Fruit fly (Drosophila melanogaster): ENCODE results near the gene Wnk.

DNA sequence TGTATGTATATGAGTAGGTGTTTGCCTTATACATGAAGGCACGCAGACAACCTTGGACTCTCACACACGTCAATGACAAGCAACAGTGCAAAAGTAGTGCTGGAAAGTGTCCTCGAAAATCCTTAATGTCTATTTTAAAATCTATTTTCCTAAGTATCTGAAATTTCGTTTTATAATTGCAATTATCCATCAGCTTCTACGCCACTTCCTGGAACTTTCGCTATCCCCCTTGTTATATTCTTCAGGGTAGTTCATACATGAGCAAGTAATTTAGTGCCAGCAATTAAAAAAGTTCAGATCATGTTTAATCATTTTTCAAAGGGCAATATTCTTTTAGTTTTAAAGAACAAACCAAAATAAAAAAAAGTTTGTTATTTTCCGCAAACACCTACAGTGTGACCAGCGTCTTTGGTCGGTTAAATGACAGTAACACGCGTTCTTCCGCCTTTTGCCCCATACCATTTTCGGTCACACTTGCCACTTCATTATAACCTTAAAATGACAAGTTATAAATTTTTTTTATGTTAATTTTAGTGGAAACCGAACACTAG is 37.9 kb downstream of the Wnk start:
- no peak for TF ChIP-seq psq (optimal IDR thresholded peaks at IDR 0.05)
- TF ChIP-seq usp (GFP tag; optimal IDR thresholded peaks at IDR 0.05), result no peak
- no peak for TF ChIP-seq CG8478 (optimal IDR thresholded peaks at IDR 0.05)
- TF ChIP-seq Dll (optimal IDR thresholded peaks at IDR 0.05), result no peak

Data from whole organism.